Fruit fly (Drosophila melanogaster): Measurements from ENCODE around the gene CG3792.

dm6 chr2L:4950667-4951066 is 26.4 kb upstream of the CG3792 start, which contains the start of gene Jon25Biii:
- TF ChIP-seq CG6683 (GFP tag; optimal IDR thresholded peaks at IDR 0.05) = no peak
- TF ChIP-seq Dll (GFP tag; IDR thresholded peaks at IDR 0.05; ENCODE audit: partially characterized antibody) = no peak
- no peak for TF ChIP-seq sens-2 (GFP tag; IDR thresholded peaks at IDR 0.05)
- no peak for TF ChIP-seq CG17328 (GFP tag; IDR thresholded peaks at IDR 0.05)
- TF ChIP-seq ttk (GFP tag; IDR thresholded peaks at IDR 0.05) = no peak
- no peak for TF ChIP-seq CG10543 (GFP tag; optimal IDR thresholded peaks at IDR 0.05)
- TF ChIP-seq CG9876 (GFP tag; optimal IDR thresholded peaks at IDR 0.05) = no peak
- TF ChIP-seq emc (GFP tag; optimal IDR thresholded peaks at IDR 0.05) = no peak
- TF ChIP-seq CG14667 (GFP tag; IDR thresholded peaks at IDR 0.05) = no peak
- TF ChIP-seq CG18011 (GFP tag; optimal IDR thresholded peaks at IDR 0.05) = no peak
